Fruit fly (Drosophila melanogaster) whole organism, embryonic: Measurements from ENCODE around the gene Sym.

Source experiments
- BtbVII ChIP-seq: fragments of 200-800 bp; sonication (Bioruptor generic); optimal IDR thresholded peaks from 3 replicates; lab custom pipeline; 2017; ENCODE audit warnings: missing biosample characterization, mild to moderate bottlenecking, missing genetic modification characterization
- C15 ChIP-seq: fragments of 200-800 bp; sonication (Bioruptor generic); IDR thresholded peaks from 3 replicates; pipeline ENCODE4 v1.3.6; 2022; ENCODE audit warnings: missing biosample characterization, missing genetic modification characterization
- CG10267 ChIP-seq: fragments of 200-800 bp; sonication (Bioruptor generic); optimal IDR thresholded peaks from 2 replicates; lab custom pipeline; 2018; ENCODE audit warnings: missing biosample characterization, mild to moderate bottlenecking, missing genetic modification characterization, moderate library complexity
- CG10979 ChIP-seq: fragments of 200-800 bp; sonication (Bioruptor generic); optimal IDR thresholded peaks from 2 replicates; lab custom pipeline; 2018; ENCODE audit warnings: missing biosample characterization, mild to moderate bottlenecking, missing genetic modification characterization, moderate library complexity
- CG11247 ChIP-seq: fragments of 200-800 bp; sonication (Bioruptor generic); IDR thresholded peaks from 2 replicates; pipeline ENCODE4 v1.3.6; 2022; ENCODE audit warnings: missing biosample characterization, missing genetic modification characterization
- CG15601 ChIP-seq: fragments of 200-800 bp; sonication (Bioruptor generic); optimal IDR thresholded peaks from 3 replicates; lab custom pipeline; 2019; ENCODE audit warnings: missing biosample characterization, mild to moderate bottlenecking, missing genetic modification characterization, moderate library complexity
- CG16779 ChIP-seq: fragments of 200-800 bp; sonication (Bioruptor generic); IDR thresholded peaks from 2 replicates; pipeline ENCODE4 v1.3.6; 2022; ENCODE audit warnings: missing biosample characterization, missing genetic modification characterization
- CG16863 ChIP-seq: fragments of 200-800 bp; sonication (Bioruptor generic); optimal IDR thresholded peaks from 3 replicates; lab custom pipeline; 2016; ENCODE audit warnings: missing biosample characterization, missing genetic modification characterization
- CG17359 ChIP-seq: fragments of 200-800 bp; sonication (Bioruptor generic); optimal IDR thresholded peaks from 3 replicates; lab custom pipeline; 2018; ENCODE audit warnings: missing biosample characterization, mild to moderate bottlenecking, missing genetic modification characterization, moderate library complexity
- CG17361 ChIP-seq: fragments of 200-800 bp; sonication (Bioruptor generic); IDR thresholded peaks from 3 replicates; pipeline ENCODE4 v1.3.6; 2022; ENCODE audit warnings: missing biosample characterization, missing genetic modification characterization
- CG17385 ChIP-seq: fragments of 200-800 bp; sonication (Bioruptor generic); optimal IDR thresholded peaks from 3 replicates; lab custom pipeline; 2018; ENCODE audit warnings: missing biosample characterization, mild to moderate bottlenecking, missing genetic modification characterization
- CG17829 ChIP-seq: fragments of 200-800 bp; optimal IDR thresholded peaks from 2 replicates; lab custom pipeline; 2019; ENCODE audit warnings: missing biosample characterization, mild to moderate bottlenecking, missing genetic modification characterization, moderate library complexity
- CG18011 ChIP-seq: fragments of 200-800 bp; sonication (Bioruptor generic); optimal IDR thresholded peaks from 2 replicates; lab custom pipeline; 2017; ENCODE audit warnings: missing biosample characterization, missing genetic modification characterization, mild to moderate bottlenecking, moderate library complexity, missing genotype
- CG3847 ChIP-seq: fragments of 200-800 bp; sonication (Bioruptor generic); IDR thresholded peaks from 2 replicates; pipeline ENCODE4 v1.3.6; 2022; ENCODE audit warnings: missing biosample characterization, missing genetic modification characterization
- CG4360 ChIP-seq: fragments of 200-800 bp; sonication (Bioruptor generic); IDR thresholded peaks from 2 replicates; pipeline ENCODE4 v1.3.6; 2022; ENCODE audit warnings: missing biosample characterization, missing genetic modification characterization
- CG4820 ChIP-seq: fragments of 200-800 bp; sonication (Bioruptor generic); optimal IDR thresholded peaks from 3 replicates; lab custom pipeline; 2016; ENCODE audit warnings: missing biosample characterization, missing genetic modification characterization
- CG5180 ChIP-seq: fragments of 200-800 bp; sonication (Bioruptor generic); optimal IDR thresholded peaks from 3 replicates; lab custom pipeline; 2017; ENCODE audit warnings: missing biosample characterization, missing genetic modification characterization, mild to moderate bottlenecking, moderate library complexity, missing genetic modification reagents
- CG6254 ChIP-seq: fragments of 200-800 bp; sonication (Bioruptor generic); optimal IDR thresholded peaks from 3 replicates; lab custom pipeline; 2017; ENCODE audit warnings: mild to moderate bottlenecking, missing biosample characterization, missing genetic modification reagents, missing genetic modification characterization
- CG7745 ChIP-seq: fragments of 200-800 bp; sonication (Bioruptor generic); optimal IDR thresholded peaks from 2 replicates; lab custom pipeline; 2018; ENCODE audit warnings: missing biosample characterization, mild to moderate bottlenecking, missing genetic modification characterization, moderate library complexity
- CG9215 ChIP-seq: fragments of 200-800 bp; sonication (Bioruptor generic); IDR thresholded peaks from 2 replicates; pipeline ENCODE4 v1.3.6; 2022; ENCODE audit warnings: missing biosample characterization, missing genetic modification characterization
- CG9609 ChIP-seq: fragments of 200-800 bp; sonication (Bioruptor generic); optimal IDR thresholded peaks from 3 replicates; lab custom pipeline; 2016; ENCODE audit warnings: missing biosample characterization, missing genetic modification characterization
- CG9932 ChIP-seq: fragments of 200-800 bp; sonication (Bioruptor generic); IDR thresholded peaks from 2 replicates; pipeline ENCODE4 v1.3.6; 2022; ENCODE audit warnings: missing biosample characterization, missing genetic modification characterization
- D19A ChIP-seq: fragments of 200-800 bp; optimal IDR thresholded peaks from 3 replicates; lab custom pipeline; 2019; ENCODE audit warnings: missing biosample characterization, mild to moderate bottlenecking, missing genetic modification characterization, moderate library complexity
- E2f2 ChIP-seq: fragments of 200-800 bp; sonication (Bioruptor generic); IDR thresholded peaks from 2 replicates; pipeline ENCODE4 v1.3.6; 2022; ENCODE audit warnings: missing biosample characterization, missing genetic modification characterization
- HLH4C ChIP-seq: fragments of 200-800 bp; sonication (Bioruptor generic); IDR thresholded peaks from 3 replicates; pipeline ENCODE4 v1.3.6; 2022; ENCODE audit warnings: missing biosample characterization, missing genetic modification characterization; ENCODE audit not compliant: partially characterized antibody
- Kr ChIP-seq: fragments of 200-800 bp; sonication (Bioruptor generic); optimal IDR thresholded peaks from 2 replicates; lab custom pipeline; 2017; ENCODE audit warnings: missing biosample characterization, mild to moderate bottlenecking, missing genetic modification characterization
- Mad ChIP-seq: fragments of 200-800 bp; sonication (Bioruptor generic); optimal IDR thresholded peaks from 2 replicates; lab custom pipeline; 2016; ENCODE audit warnings: missing biosample characterization, missing genetic modification characterization
- Nf-YA ChIP-seq: fragments of 200-800 bp; sonication (Bioruptor generic); IDR thresholded peaks from 2 replicates; pipeline ENCODE4 v1.3.6; 2022; ENCODE audit warnings: missing biosample characterization, missing genetic modification characterization
- Oli ChIP-seq: fragments of 200-800 bp; sonication (Bioruptor generic); optimal IDR thresholded peaks from 2 replicates; lab custom pipeline; 2018; ENCODE audit warnings: missing biosample characterization, mild to moderate bottlenecking, missing genetic modification characterization, moderate library complexity
- Opbp ChIP-seq: fragments of 200-800 bp; sonication (Bioruptor generic); IDR thresholded peaks from 3 replicates; pipeline ENCODE4 v1.3.6; 2022; ENCODE audit warnings: missing biosample characterization, missing genetic modification characterization; ENCODE audit not compliant: partially characterized antibody
- Sox100B ChIP-seq: fragments of 200-800 bp; sonication (Bioruptor generic); optimal IDR thresholded peaks from 3 replicates; lab custom pipeline; 2018; ENCODE audit warnings: missing biosample characterization, mild to moderate bottlenecking, missing genetic modification characterization
- ash1 ChIP-seq: fragments of 200-800 bp; sonication (Bioruptor generic); optimal IDR thresholded peaks from 2 replicates; lab custom pipeline; 2018; ENCODE audit warnings: missing biosample characterization, mild to moderate bottlenecking, missing genetic modification characterization
- cato ChIP-seq: fragments of 200-800 bp; sonication (Bioruptor generic); optimal IDR thresholded peaks from 2 replicates; lab custom pipeline; 2016; ENCODE audit warnings: missing biosample characterization, missing genetic modification characterization, borderline replicate concordance
- crc ChIP-seq: fragments of 200-800 bp; sonication (Bioruptor generic); optimal IDR thresholded peaks from 2 replicates; lab custom pipeline; 2016; ENCODE audit warnings: missing biosample characterization, missing genetic modification characterization
- cwo ChIP-seq: fragments of 200-800 bp; sonication (Bioruptor generic); optimal IDR thresholded peaks from 3 replicates; lab custom pipeline; 2017; ENCODE audit warnings: missing biosample characterization, missing genetic modification characterization, mild to moderate bottlenecking, moderate library complexity, missing genetic modification reagents
- dati ChIP-seq: fragments of 200-800 bp; sonication (Bioruptor generic); IDR thresholded peaks from 2 replicates; pipeline ENCODE4 v1.3.6; 2022; ENCODE audit warnings: missing biosample characterization, missing genetic modification characterization
- dpn ChIP-seq, 2 experiments: fragments of 200-800 bp; sonication (Bioruptor generic); optimal IDR thresholded peaks; 3 replicates each; lab custom pipeline; 2016; ENCODE audit warnings: missing biosample characterization in 2 of 2, missing genetic modification characterization in 2 of 2
- esg ChIP-seq: fragments of 200-800 bp; sonication (Bioruptor generic); conservative IDR thresholded peaks from 2 replicates; pipeline ENCODE4 v1.3.6; 2022; ENCODE audit warnings: missing biosample characterization, missing genetic modification characterization
- gcm ChIP-seq: fragments of 200-800 bp; sonication (Bioruptor generic); optimal IDR thresholded peaks from 2 replicates; lab custom pipeline; 2019; ENCODE audit warnings: missing biosample characterization, mild to moderate bottlenecking, missing genetic modification characterization, moderate library complexity
- hb ChIP-seq: fragments of 200-800 bp; sonication (Bioruptor generic); IDR thresholded peaks from 3 replicates; pipeline ENCODE4 v1.3.6; 2022; ENCODE audit warnings: missing biosample characterization, missing genetic modification characterization; ENCODE audit not compliant: partially characterized antibody
- hth ChIP-seq: fragments of >200 bp; optimal IDR thresholded peaks from 2 replicates; lab custom pipeline; 2017; ENCODE audit warnings: inconsistent platforms
- inv ChIP-seq: fragments of 200-800 bp; sonication (Bioruptor generic); IDR thresholded peaks from 2 replicates; pipeline ENCODE4 v1.3.6; 2022; ENCODE audit warnings: missing biosample characterization, missing genetic modification characterization; ENCODE audit not compliant: partially characterized antibody
- kah ChIP-seq: fragments of 200-800 bp; sonication (Bioruptor generic); optimal IDR thresholded peaks from 2 replicates; lab custom pipeline; 2018; ENCODE audit warnings: missing biosample characterization, mild to moderate bottlenecking, missing genetic modification characterization
- nerfin-1 ChIP-seq: fragments of 200-800 bp; sonication (Bioruptor generic); optimal IDR thresholded peaks from 3 replicates; lab custom pipeline; 2019; ENCODE audit warnings: missing biosample characterization, mild to moderate bottlenecking, missing genetic modification characterization, moderate library complexity
- ro ChIP-seq: fragments of 200-800 bp; sonication (Bioruptor generic); IDR thresholded peaks from 2 replicates; pipeline ENCODE4 v1.3.6; 2022; ENCODE audit warnings: missing biosample characterization, missing genetic modification characterization
- sc ChIP-seq, 3 experiments: fragments of >200 bp in 2 of 3; fragments of 200-800 bp in 1 of 3; sonication (Bioruptor generic) in 1 of 3; optimal IDR thresholded peaks; 2 replicates in 2 of 3; 3 replicates in 1 of 3; lab custom pipeline; 2017; ENCODE audit warnings: mild to moderate bottlenecking in 1 of 3, missing biosample characterization in 1 of 3, missing genetic modification characterization in 1 of 3, missing genetic modification reagents in 1 of 3
- tna ChIP-seq: fragments of 200-800 bp; sonication (Bioruptor generic); IDR thresholded peaks from 2 replicates; pipeline ENCODE4 v1.3.6; 2022; ENCODE audit warnings: missing biosample characterization, missing genetic modification characterization; ENCODE audit not compliant: partially characterized antibody
- unpg ChIP-seq: fragments of 200-800 bp; sonication (Bioruptor generic); optimal IDR thresholded peaks from 3 replicates; lab custom pipeline; 2018; ENCODE audit warnings: missing biosample characterization, mild to moderate bottlenecking, missing genetic modification characterization, moderate library complexity
- wdn ChIP-seq: fragments of 200-800 bp; sonication (Bioruptor generic); IDR thresholded peaks from 2 replicates; pipeline ENCODE4 v1.3.6; 2022; ENCODE audit warnings: missing biosample characterization, missing genetic modification characterization
- zfh2 ChIP-seq: fragments of 200-800 bp; sonication (Bioruptor generic); optimal IDR thresholded peaks from 2 replicates; lab custom pipeline; 2016; ENCODE audit warnings: missing biosample characterization, missing genetic modification characterization

The Sym gene

dm6 chr3R:5791497-5791896 is 49.2 kb upstream of the Sym start, which contains the start of gene Hpf1:
Gene Hpf1, plus strand, starts transcription at chr3R:5791879.
- no peak for TF ChIP-seq hth (lab: Kevin White, UChicago)
- peak; percentile 61; the same call in 1 of the 3 replicates for TF ChIP-seq Opbp (GFP tag; lab: Robert Waterston, UW)
- no peak for TF ChIP-seq hb (GFP tag; lab: Robert Waterston, UW)
- peak; percentile 92 for TF ChIP-seq CG18011 (GFP tag; lab: Kevin White, UChicago)
- TF ChIP-seq cwo (GFP tag; lab: Kevin White, UChicago), result peak; percentile 96
- peak; percentile 97 for TF ChIP-seq CG4820
- peak; percentile 98 for TF ChIP-seq CG10979
- TF ChIP-seq Oli (tag; lab: Kevin White, UChicago), result peak; percentile 99
- TF ChIP-seq CG9932 (GFP tag; lab: Robert Waterston, UW), result peak; percentile 98
- TF ChIP-seq CG3847 (GFP tag; lab: Robert Waterston, UW), result peak; percentile 98
- peak; percentile 96 for TF ChIP-seq nerfin-1
- peak; percentile 96 for TF ChIP-seq CG16779 (GFP tag; lab: Robert Waterston, UW)
- TF ChIP-seq wdn (GFP tag; lab: Robert Waterston, UW), result peak; percentile 97
- peak; percentile 4 for TF ChIP-seq Kr (GFP tag; lab: Kevin White, UChicago)
- peak; percentile 98 for TF ChIP-seq esg
- no peak for TF ChIP-seq sc (optimal IDR thresholded peaks at IDR 0.05; lab: Kevin White, UChicago)
- peak; percentile 93 for TF ChIP-seq sc (GFP tag; optimal IDR thresholded peaks at IDR 0.05; lab: Kevin White, UChicago)
- TF ChIP-seq inv (GFP tag; lab: Robert Waterston, UW), result no peak
- peak; percentile 97 for TF ChIP-seq CG9215
- peak; percentile 99 for TF ChIP-seq CG9609 (GFP tag; lab: Kevin White, UChicago)
- TF ChIP-seq CG5180 (GFP tag; lab: Kevin White, UChicago), result peak; percentile 88
- peak; percentile 99 for TF ChIP-seq dpn (GFP tag; optimal IDR thresholded peaks at IDR 0.05; lab: Kevin White, UChicago)
- peak; percentile 97 for TF ChIP-seq crc (GFP tag; lab: Kevin White, UChicago)
- peak; percentile 97 for TF ChIP-seq CG10267 (tag; lab: Kevin White, UChicago)
- peak; percentile 94 for TF ChIP-seq D19A (tag; lab: Kevin White, UChicago)
- TF ChIP-seq CG7745 (tag; lab: Kevin White, UChicago), result peak; percentile 58
- peak; percentile 98 for TF ChIP-seq CG17359
- TF ChIP-seq gcm (GFP tag; lab: Kevin White, UChicago), result peak; percentile 97
- peak; percentile 97 for TF ChIP-seq CG11247 (GFP tag; lab: Robert Waterston, UW)
- peak; percentile 98 for TF ChIP-seq CG16863
- TF ChIP-seq CG15601 (tag; lab: Kevin White, UChicago), result peak; percentile 95
- TF ChIP-seq cato, result peak; percentile 96
- TF ChIP-seq ash1, result peak; percentile 85
- peak; percentile 98 for TF ChIP-seq Mad (GFP tag; lab: Kevin White, UChicago)
- peak; percentile 92 for TF ChIP-seq ro (GFP tag; lab: Robert Waterston, UW)
- peak; percentile 93 for TF ChIP-seq CG6254 (GFP tag; lab: Kevin White, UChicago)
- TF ChIP-seq C15 (GFP tag; lab: Robert Waterston, UW), result peak; percentile 94
- no peak for TF ChIP-seq tna (GFP tag; lab: Robert Waterston, UW)
- TF ChIP-seq CG17829, result peak; percentile 97
- peak; percentile 93 for TF ChIP-seq dati (GFP tag; lab: Robert Waterston, UW)
- TF ChIP-seq zfh2 (GFP tag; lab: Kevin White, UChicago), result peak; percentile 99
- TF ChIP-seq BtbVII (GFP tag; lab: Kevin White, UChicago), result peak; percentile 98
- peak; percentile 73 for TF ChIP-seq CG4360 (GFP tag; lab: Robert Waterston, UW)
- peak; percentile 96 for TF ChIP-seq Sox100B
- TF ChIP-seq CG17385 (GFP tag; lab: Kevin White, UChicago), result peak; percentile 99
- peak; percentile 86 for TF ChIP-seq E2f2
- peak; percentile 99 for TF ChIP-seq unpg (GFP tag; lab: Kevin White, UChicago)
- TF ChIP-seq CG17361 (GFP tag; lab: Robert Waterston, UW), result peak; percentile 99
- TF ChIP-seq kah, result peak; percentile 92
- no peak for TF ChIP-seq HLH4C (GFP tag; lab: Robert Waterston, UW)
- TF ChIP-seq Nf-YA (GFP tag; lab: Robert Waterston, UW), result peak; percentile 93
